Worm (Caenorhabditis elegans) whole organism, L1 larva: ENCODE data around the gene F10G2.7.

ENCODE experiments used
- C16A3.4 ChIP-seq: fragments of 150-350 bp; optimal IDR thresholded peaks from 2 replicates; lab custom pipeline; 2014; ENCODE audit warnings: missing biosample characterization, missing genetic modification characterization
- C34B4.2 ChIP-seq: sonication (generic microtip); optimal IDR thresholded peaks from 2 replicates; lab custom pipeline; 2017; ENCODE audit warnings: mild to moderate bottlenecking, missing genetic modification characterization, missing compliant biosample characterization
- F16B12.6 ChIP-seq: fragments of 150-350 bp; optimal IDR thresholded peaks from 2 replicates; lab custom pipeline; 2014; ENCODE audit warnings: missing biosample characterization, missing genetic modification characterization
- Y116A8C.19 ChIP-seq: sonication (generic microtip); optimal IDR thresholded peaks from 2 replicates; lab custom pipeline; 2016; ENCODE audit warnings: missing compliant biosample characterization, missing genetic modification characterization, borderline replicate concordance
- aha-1 ChIP-seq: fragments of 150-350 bp; optimal IDR thresholded peaks from 2 replicates; lab custom pipeline; 2014; ENCODE audit warnings: missing biosample characterization, missing genetic modification characterization
- alr-1 ChIP-seq: fragments of 200-800 bp; sonication (Bioruptor generic); optimal IDR thresholded peaks from 2 replicates; lab custom pipeline; 2018; ENCODE audit warnings: borderline replicate concordance, mild to moderate bottlenecking, missing genetic modification characterization, missing compliant biosample characterization
- ama-1 ChIP-seq: fragments of 150-350 bp; optimal IDR thresholded peaks from 2 replicates; lab custom pipeline; 2014
- blmp-1 ChIP-seq: fragments of 150-350 bp; optimal IDR thresholded peaks from 2 replicates; lab custom pipeline; 2014; ENCODE audit warnings: missing biosample characterization, missing genetic modification characterization
- ceh-8 ChIP-seq: fragments of 200-800 bp; sonication (Bioruptor generic); optimal IDR thresholded peaks from 2 replicates; lab custom pipeline; 2018; ENCODE audit warnings: mild to moderate bottlenecking, missing genetic modification characterization, moderate library complexity, missing compliant biosample characterization
- ceh-82 ChIP-seq, 3 experiments: fragments of 150-350 bp in 1 of 3; sonication (generic microtip) in 2 of 3; optimal IDR thresholded peaks; 2 replicates each; lab custom pipeline; 2014 to 2017; ENCODE audit warnings: missing biosample characterization in 3 of 3, missing genetic modification characterization in 3 of 3
- dpl-1 ChIP-seq, 3 experiments: fragments of 150-350 bp in 2 of 3; sonication (generic microtip) in 1 of 3; optimal IDR thresholded peaks; 2 replicates each; lab custom pipeline; 2014 to 2017; ENCODE audit warnings: missing biosample characterization in 3 of 3, missing genetic modification characterization in 3 of 3, missing genetic modification reagents in 3 of 3
- efl-1 ChIP-seq, 4 experiments: fragments of 150-350 bp; optimal IDR thresholded peaks in 3 of 4; peaks in 1 of 4; 1 replicate in 1 of 4; 2 replicates in 3 of 4; lab custom pipeline; 2014; ENCODE audit warnings: missing biosample characterization in 2 of 4, missing genetic modification characterization in 2 of 4, missing genetic modification reagents in 2 of 4
- efl-3 ChIP-seq: fragments of 200-800 bp; sonication (Bioruptor generic); optimal IDR thresholded peaks from 2 replicates; lab custom pipeline; 2018; ENCODE audit warnings: mild to moderate bottlenecking, missing genetic modification characterization, missing compliant biosample characterization
- egl-13 ChIP-seq: sonication (generic microtip); optimal IDR thresholded peaks from 2 replicates; lab custom pipeline; 2016; ENCODE audit warnings: missing genotype, missing genetic modification reagents, missing genetic modification characterization, missing compliant biosample characterization
- ets-5 ChIP-seq: fragments of 200-800 bp; sonication (Bioruptor generic); IDR thresholded peaks from 2 replicates; pipeline ENCODE4 v1.3.6; 2022; ENCODE audit warnings: missing genetic modification characterization, missing compliant biosample characterization
- fkh-4 ChIP-seq: sonication (generic microtip); optimal IDR thresholded peaks from 2 replicates; lab custom pipeline; 2016; ENCODE audit warnings: missing compliant biosample characterization, missing genetic modification characterization, borderline replicate concordance
- fkh-8 ChIP-seq: sonication (generic microtip); optimal IDR thresholded peaks from 2 replicates; lab custom pipeline; 2016; ENCODE audit warnings: mild to moderate bottlenecking, missing genetic modification characterization, missing compliant biosample characterization
- fos-1 ChIP-seq: fragments of 150-350 bp; optimal IDR thresholded peaks from 2 replicates; lab custom pipeline; 2014; ENCODE audit warnings: missing biosample characterization, missing genetic modification characterization
- grh-1 ChIP-seq: fragments of 200-800 bp; sonication (Bioruptor generic); IDR thresholded peaks from 2 replicates; pipeline ENCODE4 v1.3.6; 2022; ENCODE audit warnings: missing genetic modification reagents, missing genetic modification characterization, missing compliant biosample characterization
- hlh-4 ChIP-seq: sonication (generic microtip); optimal IDR thresholded peaks from 2 replicates; lab custom pipeline; 2016; ENCODE audit warnings: mild to moderate bottlenecking, missing genetic modification characterization, missing compliant biosample characterization
- jun-1 ChIP-seq: fragments of 150-350 bp; optimal IDR thresholded peaks from 2 replicates; lab custom pipeline; 2014; ENCODE audit warnings: missing biosample characterization, missing genetic modification reagents, missing genetic modification characterization
- lin-14 ChIP-seq: fragments of 200-800 bp; sonication (Bioruptor generic); optimal IDR thresholded peaks from 2 replicates; lab custom pipeline; 2018; ENCODE audit warnings: mild to moderate bottlenecking, missing genetic modification characterization, moderate library complexity, missing compliant biosample characterization
- lin-35 ChIP-seq, 2 experiments: fragments of 150-350 bp; optimal IDR thresholded peaks; 2 replicates each; lab custom pipeline; 2014; ENCODE audit warnings: missing biosample characterization in 2 of 2, missing genetic modification characterization in 2 of 2, missing genetic modification reagents in 2 of 2
- mab-9 ChIP-seq: fragments of 200-800 bp; sonication (Bioruptor generic); IDR thresholded peaks from 2 replicates; pipeline ENCODE4 v1.3.6; 2022; ENCODE audit warnings: missing genetic modification reagents, missing genetic modification characterization, missing compliant biosample characterization
- nhr-12 ChIP-seq: sonication (generic microtip); optimal IDR thresholded peaks from 2 replicates; lab custom pipeline; 2017; ENCODE audit warnings: missing biosample characterization, missing genetic modification characterization
- nhr-20 ChIP-seq: sonication (generic microtip); optimal IDR thresholded peaks from 2 replicates; lab custom pipeline; 2016; ENCODE audit warnings: mild to moderate bottlenecking, missing genetic modification characterization, missing compliant biosample characterization
- nhr-47 ChIP-seq: sonication (generic microtip); optimal IDR thresholded peaks from 2 replicates; lab custom pipeline; 2016; ENCODE audit warnings: mild to moderate bottlenecking, missing genetic modification characterization, moderate library complexity, missing compliant biosample characterization
- nhr-71 ChIP-seq: sonication (generic microtip); optimal IDR thresholded peaks from 2 replicates; lab custom pipeline; 2016; ENCODE audit warnings: mild to moderate bottlenecking, missing genetic modification characterization, moderate library complexity, missing compliant biosample characterization
- nhr-90 ChIP-seq: sonication (generic microtip); optimal IDR thresholded peaks from 2 replicates; lab custom pipeline; 2016; ENCODE audit warnings: mild to moderate bottlenecking, missing genetic modification characterization, missing compliant biosample characterization; ENCODE audit not compliant: poor library complexity
- pax-3 ChIP-seq: fragments of 200-800 bp; sonication (Bioruptor generic); optimal IDR thresholded peaks from 2 replicates; lab custom pipeline; 2018; ENCODE audit warnings: mild to moderate bottlenecking, missing genetic modification characterization, moderate library complexity, missing compliant biosample characterization
- sox-4 ChIP-seq: sonication (generic microtip); optimal IDR thresholded peaks from 2 replicates; lab custom pipeline; 2016; ENCODE audit warnings: missing genetic modification characterization, missing compliant biosample characterization
- sptf-1 ChIP-seq: fragments of 150-350 bp; optimal IDR thresholded peaks from 2 replicates; lab custom pipeline; 2014; ENCODE audit warnings: missing biosample characterization, missing genetic modification characterization
- sup-37 ChIP-seq: fragments of 200-800 bp; sonication (Bioruptor generic); optimal IDR thresholded peaks from 2 replicates; lab custom pipeline; 2018; ENCODE audit warnings: mild to moderate bottlenecking, missing genetic modification characterization, missing compliant biosample characterization
- swsn-7 ChIP-seq: sonication (generic microtip); optimal IDR thresholded peaks from 2 replicates; lab custom pipeline; 2016; ENCODE audit warnings: missing genetic modification characterization, missing compliant biosample characterization
- unc-98 ChIP-seq: fragments of 200-800 bp; sonication (Bioruptor generic); IDR thresholded peaks from 2 replicates; pipeline ENCODE4 v1.3.6; 2022; ENCODE audit warnings: missing genetic modification characterization, missing compliant biosample characterization
- zip-4 ChIP-seq: fragments of 200-800 bp; sonication (Bioruptor generic); optimal IDR thresholded peaks from 2 replicates; lab custom pipeline; 2018; ENCODE audit warnings: mild to moderate bottlenecking, missing genetic modification characterization, moderate library complexity, missing compliant biosample characterization
- ztf-11 ChIP-seq, 2 experiments: sonication (generic microtip); optimal IDR thresholded peaks; 2 replicates each; lab custom pipeline; 2016 to 2017; ENCODE audit warnings: missing genetic modification characterization in 2 of 2, missing biosample characterization in 1 of 2, missing compliant biosample characterization in 1 of 2

Gene F10G2.7

DNA sequence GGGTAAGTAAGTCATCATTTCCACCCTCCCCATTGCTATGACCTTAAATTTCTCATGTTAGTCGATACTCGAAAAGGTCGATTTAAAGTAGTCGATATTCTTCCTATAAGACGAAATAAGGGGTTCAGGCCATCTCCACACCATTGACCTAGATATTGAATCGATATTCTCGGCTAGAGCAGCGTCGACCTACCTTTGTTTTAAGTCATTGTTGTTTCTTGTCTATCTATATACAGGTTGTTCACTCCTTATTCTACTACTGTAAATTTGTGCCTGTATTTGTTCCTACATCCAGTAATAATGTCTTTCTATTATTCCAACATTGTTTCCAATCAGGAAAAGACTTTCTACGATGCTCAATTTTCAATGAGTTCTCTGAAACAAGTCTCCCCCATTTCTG lies 10.2 kb downstream of the F10G2.7 start, which contains the start of gene F10G2.4:
Gene F10G2.4, plus strand, starts transcription at position 301 of the 400 bp plus-strand sequence.
- TF ChIP-seq Y116A8C.19 (tag; lab: Kevin White, UChicago) (no peak), sup-37 (no peak), nhr-47 (tag; lab: Kevin White, UChicago) (no peak), fkh-8 (tag; lab: Kevin White, UChicago) (no peak)
- TF ChIP-seq, all 84 proteins: peak for 0

ce11 chrV:7325285-7325684 lies 11.8 kb downstream of the F10G2.7 start, which contains the start of gene srx-92:
Gene srx-92, minus strand, starts transcription at chrV:7325385.
- no peak for TF ChIP-seq ceh-82 (tag; optimal IDR thresholded peaks at IDR 0.05; lab: Kevin White, UChicago)
- no peak for TF ChIP-seq fkh-4
- no peak for TF ChIP-seq mab-9
- no peak for TF ChIP-seq C16A3.4 (tag; lab: Kevin White, UChicago)
- no peak for TF ChIP-seq zip-4 (GFP tag; lab: Kevin White, UChicago)
- TF ChIP-seq blmp-1 (tag; lab: Kevin White, UChicago), result no peak
- no peak for TF ChIP-seq nhr-71 (tag; lab: Kevin White, UChicago)
- TF ChIP-seq swsn-7 (tag; lab: Kevin White, UChicago), result no peak
- no peak for TF ChIP-seq ztf-11 (tag; optimal IDR thresholded peaks at IDR 0.05; lab: Kevin White, UChicago)
- no peak for TF ChIP-seq grh-1 (GFP tag; lab: Robert Waterston, UW)
- no peak for TF ChIP-seq nhr-20 (tag; lab: Kevin White, UChicago)
- no peak for TF ChIP-seq nhr-47 (tag; lab: Kevin White, UChicago)
- TF ChIP-seq jun-1 (tag; lab: Kevin White, UChicago), result no peak
- no peak for TF ChIP-seq unc-98
- no peak for TF ChIP-seq sox-4
- TF ChIP-seq lin-14 (GFP tag; lab: Kevin White, UChicago), result no peak
- TF ChIP-seq fos-1 (tag; lab: Kevin White, UChicago), result no peak
- TF ChIP-seq aha-1 (tag; lab: Kevin White, UChicago), result no peak
- no peak for TF ChIP-seq ama-1 (lab: Kevin White, UChicago)

DNA sequence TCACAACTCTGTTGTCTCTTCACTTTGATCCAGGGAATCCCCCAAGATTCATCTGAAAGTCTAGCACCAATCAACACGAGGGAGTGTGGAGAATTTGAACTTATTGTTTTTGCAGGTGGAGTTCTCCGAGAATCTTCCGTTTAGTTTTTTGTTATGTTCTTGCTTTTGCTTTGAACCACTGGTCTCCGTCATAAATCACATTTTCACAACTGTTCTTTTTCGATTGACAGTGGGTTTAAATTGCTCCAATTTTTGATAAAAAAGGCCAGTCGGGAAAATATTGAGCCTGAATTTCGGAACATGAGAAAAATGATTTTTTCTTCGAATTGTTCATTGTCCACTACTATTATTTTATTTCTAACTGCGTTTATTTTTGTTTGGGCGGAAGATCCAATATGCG lies 15.2 kb downstream of the F10G2.7 start, which contains the start of gene F10G2.10:
Gene F10G2.10, plus strand, starts transcription at position 301 of the 400 bp plus-strand sequence.
- TF ChIP-seq pax-3 (tag; lab: Kevin White, UChicago) (no peak), swsn-7 (tag; lab: Kevin White, UChicago) (no peak), nhr-12 (tag; lab: Kevin White, UChicago) (no peak), nhr-90 (tag; lab: Kevin White, UChicago) (no peak), sptf-1 (tag; lab: Kevin White, UChicago) (no peak), hlh-4 (tag; lab: Kevin White, UChicago) (no peak), ets-5 (no peak), ceh-8 (no peak), C34B4.2 (tag; lab: Kevin White, UChicago) (no peak), dpl-1 (GFP tag; optimal IDR thresholded peaks at IDR 0.05; lab: Kevin White, UChicago) (no peak), zip-4 (GFP tag; lab: Kevin White, UChicago) (no peak), F16B12.6 (tag; lab: Kevin White, UChicago) (no peak), ama-1 (lab: Kevin White, UChicago) (no peak), alr-1 (no peak), sox-4 (no peak), lin-35 (GFP tag; optimal IDR thresholded peaks at IDR 0.05; lab: Kevin White, UChicago) (no peak)

DNA sequence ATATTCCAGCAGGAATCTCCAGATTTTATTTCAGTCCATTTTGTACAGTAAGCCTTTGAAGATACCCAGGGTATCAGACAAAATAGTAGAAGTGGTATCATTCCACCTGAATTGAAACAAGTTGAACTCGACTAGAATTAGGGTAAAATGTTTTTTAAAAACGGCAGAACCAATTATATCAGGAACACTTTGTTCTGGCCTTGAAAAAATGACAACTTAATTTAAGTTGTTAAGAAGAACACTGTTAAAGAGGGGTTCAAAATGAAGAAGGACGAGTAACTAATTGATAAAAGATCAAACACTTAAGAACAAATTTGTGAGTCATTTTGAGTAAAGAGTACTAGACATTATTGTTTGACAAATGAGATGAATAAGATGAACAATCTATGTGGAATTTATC lies 16.2 kb downstream of the F10G2.7 start, which contains the start of gene lmd-4:
Gene lmd-4, minus strand, starts transcription at position 101 of the 400 bp plus-strand sequence.
- TF ChIP-seq efl-1 (optimal IDR thresholded peaks at IDR 0.05; lab: Kevin White, UChicago), result no peak
- peak in 1 of 2 experiments; percentile 17 for TF ChIP-seq efl-1 (GFP tag; optimal IDR thresholded peaks at IDR 0.05 in 1 of 2; lab: Kevin White, UChicago)
- no peak for TF ChIP-seq Y116A8C.19 (tag; lab: Kevin White, UChicago)
- no peak for TF ChIP-seq egl-13 (tag; lab: Kevin White, UChicago)
- TF ChIP-seq efl-3 (GFP tag; lab: Kevin White, UChicago), result no peak
- TF ChIP-seq nhr-47 (tag; lab: Kevin White, UChicago), result no peak
- TF ChIP-seq, all 84 proteins: peak for 1
